Worm (Caenorhabditis elegans) whole organism, mixed stage, embryonic: Measurements from ENCODE around the gene srx-12.

Experiments used
- M03D4.4 ChIP-seq: sonication (generic microtip); optimal IDR thresholded peaks from 2 replicates; lab custom pipeline; 2017; ENCODE audit warnings: mild to moderate bottlenecking, missing genetic modification characterization, missing compliant biosample characterization
- bed-3 ChIP-seq: fragments of 200-800 bp; sonication (Bioruptor generic); optimal IDR thresholded peaks from 3 replicates; lab custom pipeline; 2018; ENCODE audit warnings: mild to moderate bottlenecking, missing genetic modification characterization, moderate library complexity, missing compliant biosample characterization
- ceh-39 ChIP-seq: fragments of 150-350 bp; optimal IDR thresholded peaks from 2 replicates; lab custom pipeline; 2014; ENCODE audit warnings: missing biosample characterization, missing genetic modification characterization
- ceh-43 ChIP-seq: fragments of 200-800 bp; sonication (Bioruptor generic); optimal IDR thresholded peaks from 2 replicates; lab custom pipeline; 2018; ENCODE audit warnings: mild to moderate bottlenecking, missing genetic modification characterization, moderate library complexity, missing compliant biosample characterization
- ceh-83 ChIP-seq: fragments of 200-800 bp; sonication (Bioruptor generic); optimal IDR thresholded peaks from 2 replicates; lab custom pipeline; 2018; ENCODE audit warnings: mild to moderate bottlenecking, missing genetic modification characterization, missing compliant biosample characterization
- cnd-1 ChIP-seq: fragments of 200-800 bp; sonication (Bioruptor generic); optimal IDR thresholded peaks from 2 replicates; lab custom pipeline; 2018; ENCODE audit warnings: mild to moderate bottlenecking, missing genetic modification characterization, missing compliant biosample characterization
- drap-1 ChIP-seq: fragments of 200-800 bp; sonication (Bioruptor generic); optimal IDR thresholded peaks from 3 replicates; lab custom pipeline; 2018; ENCODE audit warnings: mild to moderate bottlenecking, missing genetic modification characterization, missing compliant biosample characterization
- elt-1 ChIP-seq: sonication (generic microtip); optimal IDR thresholded peaks from 2 replicates; lab custom pipeline; 2017; ENCODE audit warnings: missing genetic modification characterization, mild to moderate bottlenecking, missing compliant biosample characterization, antibody characterized with exemption, moderate library complexity, borderline replicate concordance; ENCODE audit not compliant: insufficient read depth
- elt-3 ChIP-seq: fragments of 150-350 bp; optimal IDR thresholded peaks from 2 replicates; lab custom pipeline; 2014; ENCODE audit warnings: missing biosample characterization, missing genetic modification characterization
- flh-1 ChIP-seq: fragments of 200-800 bp; sonication (Bioruptor generic); optimal IDR thresholded peaks from 2 replicates; lab custom pipeline; 2018; ENCODE audit warnings: mild to moderate bottlenecking, missing genetic modification characterization, moderate library complexity, missing compliant biosample characterization
- ham-2 ChIP-seq: fragments of 200-800 bp; sonication (Bioruptor generic); optimal IDR thresholded peaks from 2 replicates; lab custom pipeline; 2018; ENCODE audit warnings: mild to moderate bottlenecking, missing genetic modification characterization, missing compliant biosample characterization
- hlh-1 ChIP-seq: fragments of 150-350 bp; optimal IDR thresholded peaks from 2 replicates; lab custom pipeline; 2014; ENCODE audit warnings: missing biosample characterization, missing genetic modification reagents, missing genetic modification characterization
- lin-13 ChIP-seq: fragments of 150-350 bp; optimal IDR thresholded peaks from 2 replicates; lab custom pipeline; 2014; ENCODE audit warnings: missing biosample characterization, missing genetic modification characterization
- lin-32 ChIP-seq: fragments of 200-800 bp; sonication (Bioruptor generic); optimal IDR thresholded peaks from 2 replicates; lab custom pipeline; 2018; ENCODE audit warnings: mild to moderate bottlenecking, missing genetic modification characterization, missing compliant biosample characterization
- lsy-2 ChIP-seq: fragments of 150-350 bp; optimal IDR thresholded peaks from 2 replicates; lab custom pipeline; 2014; ENCODE audit warnings: missing biosample characterization, missing genetic modification characterization
- mab-5 ChIP-seq: fragments of 150-350 bp; optimal IDR thresholded peaks from 2 replicates; lab custom pipeline; 2014; ENCODE audit warnings: missing biosample characterization, missing genetic modification characterization
- mep-1 ChIP-seq: fragments of 150-350 bp; optimal IDR thresholded peaks from 2 replicates; lab custom pipeline; 2017; ENCODE audit warnings: missing biosample characterization, missing genetic modification reagents, missing genetic modification characterization, inconsistent platforms
- mls-2 ChIP-seq: sonication (generic microtip); optimal IDR thresholded peaks from 2 replicates; lab custom pipeline; 2016; ENCODE audit warnings: mild to moderate bottlenecking, missing genetic modification characterization, moderate library complexity, missing compliant biosample characterization
- nhr-12 ChIP-seq: fragments of 150-350 bp; optimal IDR thresholded peaks from 2 replicates; lab custom pipeline; 2014; ENCODE audit warnings: missing biosample characterization, missing genetic modification characterization
- nhr-237 ChIP-seq: fragments of 150-350 bp; optimal IDR thresholded peaks from 2 replicates; lab custom pipeline; 2014; ENCODE audit warnings: missing biosample characterization, missing genetic modification characterization
- nhr-28 ChIP-seq: fragments of 150-350 bp; optimal IDR thresholded peaks from 2 replicates; lab custom pipeline; 2014; ENCODE audit warnings: missing biosample characterization, missing genetic modification characterization
- nhr-76 ChIP-seq: sonication (generic microtip); optimal IDR thresholded peaks from 2 replicates; lab custom pipeline; 2017; ENCODE audit warnings: missing biosample characterization, missing genetic modification characterization
- snpc-4 ChIP-seq: fragments of 150-350 bp; optimal IDR thresholded peaks from 2 replicates; lab custom pipeline; 2014; ENCODE audit warnings: missing biosample characterization, missing genetic modification characterization
- sptf-1 ChIP-seq: sonication (generic microtip); optimal IDR thresholded peaks from 2 replicates; lab custom pipeline; 2017; ENCODE audit warnings: mild to moderate bottlenecking, missing genetic modification characterization, moderate library complexity, missing compliant biosample characterization
- tbx-8 ChIP-seq: fragments of 200-800 bp; sonication (Bioruptor generic); optimal IDR thresholded peaks from 2 replicates; lab custom pipeline; 2018; ENCODE audit warnings: mild to moderate bottlenecking, missing genetic modification characterization, moderate library complexity, missing compliant biosample characterization
- unc-120 ChIP-seq: sonication (generic microtip); optimal IDR thresholded peaks from 2 replicates; lab custom pipeline; 2017; ENCODE audit warnings: missing genetic modification characterization, missing compliant biosample characterization; ENCODE audit not compliant: poor library complexity, severe bottlenecking
- unc-39 ChIP-seq: fragments of 150-350 bp; optimal IDR thresholded peaks from 2 replicates; lab custom pipeline; 2014; ENCODE audit warnings: missing biosample characterization, missing genetic modification characterization
- unc-62 ChIP-seq: fragments of 150-350 bp; optimal IDR thresholded peaks from 2 replicates; lab custom pipeline; 2014; ENCODE audit warnings: missing biosample characterization, missing genetic modification reagents, missing genetic modification characterization
- zip-8 ChIP-seq: fragments of 150-350 bp; optimal IDR thresholded peaks from 2 replicates; lab custom pipeline; 2014; ENCODE audit warnings: missing biosample characterization, missing genetic modification characterization
- ztf-11 ChIP-seq: fragments of 150-350 bp; optimal IDR thresholded peaks from 2 replicates; lab custom pipeline; 2014; ENCODE audit warnings: missing biosample characterization, missing genetic modification characterization

The srx-12 gene

ce11 chrIV:1045683-1046082 lies at the start of gene srx-12:
srx-12 (plus strand) TSS chrIV:1045983.
- TF ChIP-seq M03D4.4 (tag; lab: Kevin White, UChicago): no peak
- TF ChIP-seq elt-3 (tag; lab: Kevin White, UChicago): no peak
- no peak for TF ChIP-seq ceh-43
- TF ChIP-seq nhr-237 (tag; lab: Kevin White, UChicago): no peak
- TF ChIP-seq mep-1: no peak
- no peak for TF ChIP-seq snpc-4 (tag; lab: Kevin White, UChicago)
- TF ChIP-seq bed-3 (GFP tag; lab: Kevin White, UChicago): no peak
- no peak for TF ChIP-seq ceh-83 (GFP tag; lab: Kevin White, UChicago)
- TF ChIP-seq tbx-8 (GFP tag; lab: Kevin White, UChicago): no peak
- no peak for TF ChIP-seq nhr-28 (tag; lab: Kevin White, UChicago)
- no peak for TF ChIP-seq unc-39 (tag; lab: Kevin White, UChicago)
- TF ChIP-seq mls-2 (tag; lab: Kevin White, UChicago): no peak
- TF ChIP-seq unc-62 (GFP tag; lab: Kevin White, UChicago): no peak
- TF ChIP-seq lin-32: no peak
- no peak for TF ChIP-seq flh-1

- TF ChIP-seq elt-1 (tag; lab: Kevin White, UChicago) (no peak), lsy-2 (tag; lab: Kevin White, UChicago) (no peak), drap-1 (GFP tag; lab: Kevin White, UChicago) (no peak), tbx-8 (GFP tag; lab: Kevin White, UChicago) (no peak), unc-120 (no peak), ceh-83 (GFP tag; lab: Kevin White, UChicago) (no peak), elt-3 (tag; lab: Kevin White, UChicago) (no peak), ztf-11 (no peak), mab-5 (tag; lab: Kevin White, UChicago) (no peak), ham-2 (GFP tag; lab: Kevin White, UChicago) (no peak), nhr-28 (tag; lab: Kevin White, UChicago) (no peak), M03D4.4 (tag; lab: Kevin White, UChicago) (no peak), ceh-39 (tag; lab: Kevin White, UChicago) (no peak), cnd-1 (tag; lab: Kevin White, UChicago) (no peak), nhr-237 (tag; lab: Kevin White, UChicago) (no peak)
Measured at ce11 chrIV:998914-999313, 46.9 kb upstream of the srx-12 start, which contains the start of gene Y55F3AM.5. Y55F3AM.5 (plus strand) TSS chrIV:999214.

- TF ChIP-seq ceh-39 (tag; lab: Kevin White, UChicago) (peak; percentile 13), M03D4.4 (tag; lab: Kevin White, UChicago) (no peak)
Measured at ce11 chrIV:999675-1000074, 46.1 kb upstream of the srx-12 start.

ce11 chrIV:1000441-1000840 lies 45.3 kb upstream of the srx-12 start:
- no peak for TF ChIP-seq nhr-12
- TF ChIP-seq zip-8: no peak
- no peak for TF ChIP-seq mab-5 (tag; lab: Kevin White, UChicago)
- TF ChIP-seq ztf-11: no peak
- no peak for TF ChIP-seq mls-2 (tag; lab: Kevin White, UChicago)
- no peak for TF ChIP-seq cnd-1 (tag; lab: Kevin White, UChicago)
- TF ChIP-seq sptf-1 (tag; lab: Kevin White, UChicago): no peak
- no peak for TF ChIP-seq nhr-28 (tag; lab: Kevin White, UChicago)
- no peak for TF ChIP-seq nhr-76 (tag; lab: Kevin White, UChicago)
- no peak for TF ChIP-seq ceh-43
- TF ChIP-seq elt-1 (tag; lab: Kevin White, UChicago): no peak

ce11 chrIV:1005761-1006160 lies 40.0 kb upstream of the srx-12 start, which contains the start of gene immp-2:
immp-2 (minus strand) TSS chrIV:1005861.
- TF ChIP-seq tbx-8 (GFP tag; lab: Kevin White, UChicago) (no peak), nhr-12 (no peak), hlh-1 (no peak), ceh-39 (tag; lab: Kevin White, UChicago) (no peak), lin-13 (tag; lab: Kevin White, UChicago) (no peak), nhr-28 (tag; lab: Kevin White, UChicago) (no peak), cnd-1 (tag; lab: Kevin White, UChicago) (no peak)
